Worm (Caenorhabditis elegans) whole organism, L2 larva: ENCODE measurements around the gene srh-28.

Experiments
- C34F6.9 ChIP-seq: fragments of 150-350 bp; optimal IDR thresholded peaks from 2 replicates; lab custom pipeline; 2014; ENCODE audit warnings: missing biosample characterization, missing genetic modification characterization
- F13H6.1 ChIP-seq: sonication (generic microtip); optimal IDR thresholded peaks from 2 replicates; lab custom pipeline; 2016; ENCODE audit warnings: missing genetic modification characterization, missing compliant biosample characterization
- R02D3.7 ChIP-seq: fragments of 150-350 bp; optimal IDR thresholded peaks from 2 replicates; lab custom pipeline; 2014; ENCODE audit warnings: missing biosample characterization, missing genetic modification characterization
- Y55F3AM.14 ChIP-seq: fragments of 200-800 bp; sonication (Bioruptor generic); optimal IDR thresholded peaks from 2 replicates; lab custom pipeline; 2018; ENCODE audit warnings: mild to moderate bottlenecking, missing genetic modification characterization, missing compliant biosample characterization
- ama-1 ChIP-seq: fragments of 150-350 bp; optimal IDR thresholded peaks from 2 replicates; lab custom pipeline; 2018; ENCODE audit warnings: inconsistent platforms
- blmp-1 ChIP-seq: sonication (generic microtip); optimal IDR thresholded peaks from 2 replicates; lab custom pipeline; 2017; ENCODE audit warnings: missing genetic modification characterization, mild to moderate bottlenecking, missing compliant biosample characterization, antibody characterized with exemption, moderate library complexity; ENCODE audit not compliant: insufficient read depth
- ceh-16 ChIP-seq: fragments of 150-350 bp; optimal IDR thresholded peaks from 2 replicates; lab custom pipeline; 2014; ENCODE audit warnings: missing biosample characterization, missing genetic modification characterization
- ceh-82 ChIP-seq: fragments of 150-350 bp; optimal IDR thresholded peaks from 2 replicates; lab custom pipeline; 2014; ENCODE audit warnings: missing biosample characterization, missing genetic modification characterization
- dmd-4 ChIP-seq: sonication (generic microtip); optimal IDR thresholded peaks from 2 replicates; lab custom pipeline; 2017; ENCODE audit warnings: missing biosample characterization, missing genetic modification characterization
- egl-27 ChIP-seq: sonication (generic microtip); optimal IDR thresholded peaks from 3 replicates; lab custom pipeline; 2017; ENCODE audit warnings: missing biosample characterization, missing genetic modification reagents, missing genetic modification characterization
- elt-1 ChIP-seq: fragments of 150-350 bp; optimal IDR thresholded peaks from 2 replicates; lab custom pipeline; 2014; ENCODE audit warnings: missing biosample characterization, missing genetic modification characterization
- fos-1 ChIP-seq: fragments of 150-350 bp; optimal IDR thresholded peaks from 2 replicates; lab custom pipeline; 2014; ENCODE audit warnings: missing biosample characterization, missing genetic modification characterization
- gmeb-1 ChIP-seq: fragments of 150-350 bp; optimal IDR thresholded peaks from 2 replicates; lab custom pipeline; 2014; ENCODE audit warnings: missing biosample characterization, missing genetic modification characterization
- lin-11 ChIP-seq: fragments of 150-350 bp; sonication (generic microtip); optimal IDR thresholded peaks from 2 replicates; lab custom pipeline; 2014; ENCODE audit warnings: missing biosample characterization, missing genetic modification characterization, inconsistent platforms, mixed read lengths
- lin-39 ChIP-seq: fragments of 150-350 bp; optimal IDR thresholded peaks from 2 replicates; lab custom pipeline; 2014; ENCODE audit warnings: missing biosample characterization, missing genetic modification reagents, missing genetic modification characterization
- lsy-2 ChIP-seq, 2 experiments: fragments of 150-350 bp in 1 of 2; sonication (generic microtip) in 1 of 2; optimal IDR thresholded peaks; 2 replicates each; lab custom pipeline; 2014 to 2017; ENCODE audit warnings: missing biosample characterization in 2 of 2, missing genetic modification characterization in 2 of 2
- mab-5 ChIP-seq: fragments of 150-350 bp; optimal IDR thresholded peaks from 2 replicates; lab custom pipeline; 2014; ENCODE audit warnings: missing biosample characterization, missing genetic modification characterization
- mbf-1 ChIP-seq: sonication (generic microtip); optimal IDR thresholded peaks from 2 replicates; lab custom pipeline; 2017; ENCODE audit warnings: missing biosample characterization, missing genetic modification characterization
- mdl-1 ChIP-seq, 2 experiments: fragments of 150-350 bp in 1 of 2; sonication (generic microtip) in 1 of 2; optimal IDR thresholded peaks; 2 replicates each; lab custom pipeline; 2017; ENCODE audit warnings: missing biosample characterization in 2 of 2, missing genetic modification characterization in 2 of 2
- nhr-10 ChIP-seq: sonication (generic microtip); optimal IDR thresholded peaks from 2 replicates; lab custom pipeline; 2017; ENCODE audit warnings: missing biosample characterization, missing genetic modification characterization
- nhr-11 ChIP-seq: fragments of 150-350 bp; optimal IDR thresholded peaks from 2 replicates; lab custom pipeline; 2014; ENCODE audit warnings: missing biosample characterization, missing genetic modification characterization
- nhr-12 ChIP-seq: fragments of 150-350 bp; optimal IDR thresholded peaks from 2 replicates; lab custom pipeline; 2014; ENCODE audit warnings: missing biosample characterization, missing genetic modification characterization
- nhr-129 ChIP-seq: fragments of 150-350 bp; optimal IDR thresholded peaks from 2 replicates; lab custom pipeline; 2014; ENCODE audit warnings: missing biosample characterization, missing genetic modification characterization
- nhr-21 ChIP-seq: fragments of 150-350 bp; optimal IDR thresholded peaks from 2 replicates; lab custom pipeline; 2014; ENCODE audit warnings: missing biosample characterization, missing genetic modification characterization
- nhr-23 ChIP-seq: fragments of 150-350 bp; optimal IDR thresholded peaks from 2 replicates; lab custom pipeline; 2014; ENCODE audit warnings: missing biosample characterization, missing genetic modification reagents, missing genetic modification characterization
- nhr-25 ChIP-seq: fragments of 150-350 bp; sonication (generic microtip); optimal IDR thresholded peaks from 3 replicates; lab custom pipeline; 2014; ENCODE audit warnings: missing biosample characterization, missing genetic modification characterization
- nhr-6 ChIP-seq: fragments of 150-350 bp; optimal IDR thresholded peaks from 2 replicates; lab custom pipeline; 2014; ENCODE audit warnings: missing biosample characterization, missing genetic modification characterization
- peb-1 ChIP-seq: fragments of 150-350 bp; optimal IDR thresholded peaks from 2 replicates; lab custom pipeline; 2014; ENCODE audit warnings: missing biosample characterization, missing genetic modification characterization
- sem-4 ChIP-seq: fragments of 150-350 bp; optimal IDR thresholded peaks from 2 replicates; lab custom pipeline; 2014; ENCODE audit warnings: missing biosample characterization, missing genetic modification reagents, missing genetic modification characterization
- skn-1 ChIP-seq: sonication (generic microtip); optimal IDR thresholded peaks from 2 replicates; lab custom pipeline; 2017; ENCODE audit warnings: missing biosample characterization, missing genetic modification characterization
- sma-9 ChIP-seq, 2 experiments: fragments of 150-350 bp in 1 of 2; sonication (generic microtip) in 1 of 2; optimal IDR thresholded peaks; 2 replicates each; lab custom pipeline; 2014 to 2016; ENCODE audit warnings: missing genetic modification characterization in 2 of 2, mild to moderate bottlenecking in 1 of 2, missing biosample characterization in 1 of 2, missing compliant biosample characterization in 1 of 2, missing genetic modification reagents in 1 of 2, moderate library complexity in 1 of 2
- snpc-4 ChIP-seq: fragments of 150-350 bp; optimal IDR thresholded peaks from 2 replicates; lab custom pipeline; 2014; ENCODE audit warnings: missing biosample characterization, missing genetic modification characterization
- unc-39 ChIP-seq: fragments of 150-350 bp; optimal IDR thresholded peaks from 2 replicates; lab custom pipeline; 2014; ENCODE audit warnings: missing biosample characterization, missing genetic modification characterization
- unc-55 ChIP-seq: fragments of 150-350 bp; sonication (generic microtip); optimal IDR thresholded peaks from 3 replicates; lab custom pipeline; 2014; ENCODE audit warnings: missing biosample characterization, missing genetic modification reagents, missing genetic modification characterization
- zag-1 ChIP-seq: fragments of 150-350 bp; optimal IDR thresholded peaks from 2 replicates; lab custom pipeline; 2014; ENCODE audit warnings: missing biosample characterization, missing genetic modification characterization
- ztf-1 ChIP-seq: fragments of 200-800 bp; sonication (Bioruptor generic); conservative IDR thresholded peaks from 2 replicates; pipeline ENCODE4 v1.3.6; 2022; ENCODE audit warnings: missing genetic modification characterization, missing compliant biosample characterization
- ztf-11 ChIP-seq: sonication (generic microtip); optimal IDR thresholded peaks from 2 replicates; lab custom pipeline; 2017; ENCODE audit warnings: missing biosample characterization, missing genetic modification characterization
- ztf-4 ChIP-seq: fragments of 150-350 bp; optimal IDR thresholded peaks from 2 replicates; lab custom pipeline; 2014; ENCODE audit warnings: missing biosample characterization, missing genetic modification characterization

Gene srh-28

ce11 chrV:6793744-6794239 is 18.2 kb upstream of the srh-28 start, which contains the start of gene ZC404.1:
Gene ZC404.1, plus strand, starts transcription at chrV:6794189.
- TF ChIP-seq nhr-129 (peak; percentile 6), sem-4 (tag; lab: Kevin White, UChicago) (no peak), lin-39 (tag; lab: Kevin White, UChicago) (no peak), nhr-25 (tag; lab: Kevin White, UChicago) (no peak), blmp-1 (tag; lab: Kevin White, UChicago) (no peak), C34F6.9 (no peak), ceh-82 (tag; lab: Kevin White, UChicago) (no peak), nhr-11 (no peak), mab-5 (tag; lab: Kevin White, UChicago) (no peak), egl-27 (no peak), zag-1 (tag; lab: Kevin White, UChicago) (no peak), peb-1 (no peak), ama-1 (lab: Kevin White, UChicago) (no peak), unc-39 (tag; lab: Kevin White, UChicago) (no peak), sma-9 (GFP tag; optimal IDR thresholded peaks at IDR 0.05; lab: Kevin White, UChicago) (no peak), sma-9 (tag; optimal IDR thresholded peaks at IDR 0.05; lab: Kevin White, UChicago) (no peak), skn-1 (tag; lab: Kevin White, UChicago) (no peak), snpc-4 (tag; lab: Kevin White, UChicago) (peak; percentile 62), mbf-1 (no peak), F13H6.1 (tag; lab: Kevin White, UChicago) (peak; percentile 34), ztf-4 (no peak), Y55F3AM.14 (GFP tag; lab: Kevin White, UChicago) (no peak), nhr-23 (no peak), mdl-1 (tag; optimal IDR thresholded peaks at IDR 0.05; lab: Kevin White, UChicago) (no peak), ceh-16 (peak; percentile 27), lin-11 (tag; lab: Kevin White, UChicago) (no peak), ztf-11 (no peak), lsy-2 (tag; optimal IDR thresholded peaks at IDR 0.05; lab: Kevin White, UChicago) (no peak), unc-55 (GFP tag; lab: Kevin White, UChicago) (peak; percentile 38), fos-1 (no peak), nhr-6 (tag; lab: Kevin White, UChicago) (no peak)
- TF ChIP-seq, all 48 proteins: peak for 5

DNA sequence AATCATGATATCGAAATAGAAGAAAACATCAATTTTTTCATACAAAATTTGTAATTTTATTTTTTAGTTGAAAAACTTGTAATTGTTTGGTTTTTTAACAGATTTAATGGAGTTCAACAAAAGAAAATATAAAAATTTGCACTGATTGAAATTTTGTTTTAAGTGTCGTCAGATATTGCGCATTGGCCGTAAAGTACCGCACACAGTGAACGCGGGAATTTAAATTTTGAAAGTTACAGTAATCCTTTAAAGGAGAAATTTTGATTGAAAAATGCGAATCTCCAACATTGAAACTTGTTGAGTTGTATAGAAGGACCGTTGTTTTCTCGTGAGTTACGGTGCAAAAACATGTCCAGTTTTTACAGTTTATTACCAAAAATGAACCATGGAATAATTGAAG is 17.4 kb upstream of the srh-28 start:
- TF ChIP-seq dmd-4 (tag; lab: Kevin White, UChicago) (no peak), lsy-2 (tag; optimal IDR thresholded peaks at IDR 0.05; lab: Kevin White, UChicago) (peak in 1 of 2 experiments; percentile 27), ztf-1 (GFP tag; lab: Robert Waterston, UW) (no peak), C34F6.9 (no peak), fos-1 (no peak), mbf-1 (no peak), gmeb-1 (tag; lab: Kevin White, UChicago) (no peak), ceh-82 (tag; lab: Kevin White, UChicago) (no peak)

- no peak for TF ChIP-seq nhr-21 (tag; lab: Kevin White, UChicago)
- no peak for TF ChIP-seq nhr-11
- TF ChIP-seq nhr-12 (tag; lab: Kevin White, UChicago) = no peak
- no peak for TF ChIP-seq mab-5 (tag; lab: Kevin White, UChicago)
- TF ChIP-seq fos-1 = no peak
- TF ChIP-seq R02D3.7 (tag; lab: Kevin White, UChicago) = no peak
- no peak for TF ChIP-seq nhr-10
- no peak for TF ChIP-seq nhr-6 (tag; lab: Kevin White, UChicago)
- no peak for TF ChIP-seq F13H6.1 (tag; lab: Kevin White, UChicago)
- no peak for TF ChIP-seq lin-11 (tag; lab: Kevin White, UChicago)
- no peak for TF ChIP-seq dmd-4 (tag; lab: Kevin White, UChicago)
- no peak for TF ChIP-seq ztf-1 (GFP tag; lab: Robert Waterston, UW)
- no peak for TF ChIP-seq elt-1 (tag; lab: Kevin White, UChicago)
Observed at ce11 chrV:6792565-6792964, 17.0 kb upstream of the srh-28 start, which contains the start of gene gck-2. Gene gck-2, minus strand, starts transcription at chrV:6792665.
